Fruit fly (Drosophila melanogaster): ENCODE results near the gene Lint-O.
A peak's percentile ranks its signal among the peaks of the same experiment; 100 is the strongest.

Gene Lint-O

DNA sequence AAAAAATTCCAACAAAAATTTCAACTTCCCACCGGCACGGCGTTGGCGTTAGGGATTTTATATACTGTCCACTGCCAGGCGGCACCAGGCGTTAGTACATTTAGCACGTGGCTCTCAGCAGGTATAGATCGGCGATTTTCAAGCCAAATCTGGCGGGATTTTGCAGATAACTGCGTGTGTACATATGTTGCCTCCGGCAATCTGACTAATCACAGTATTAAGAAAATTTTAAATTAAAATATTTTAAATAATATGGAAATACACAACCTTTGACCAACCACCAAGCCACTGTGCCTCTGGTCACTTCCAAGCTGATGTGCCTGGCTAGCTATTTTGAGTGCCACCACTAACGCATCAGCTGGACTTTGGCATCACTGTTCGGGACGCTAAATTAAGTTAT is 33.6 kb downstream of the Lint-O start, which contains the start of the genes ttm50 and CG2712 (continued):
- TF ChIP-seq dpn (GFP tag; optimal IDR thresholded peaks at IDR 0.05) (peak; percentile 21 to 52), ewg (GFP tag; optimal IDR thresholded peaks at IDR 0.05) (no peak), Hmr (GFP tag; optimal IDR thresholded peaks at IDR 0.05) (no peak), CG6689 (GFP tag; IDR thresholded peaks at IDR 0.05) (peak; percentile 67), tx (GFP tag; optimal IDR thresholded peaks at IDR 0.05) (no peak), Optix (GFP tag; IDR thresholded peaks at IDR 0.05) (peak; percentile 31; the same call in 1 of the 3 replicates), Sin3A (optimal IDR thresholded peaks at IDR 0.05) (peak; percentile 61), zfh2 (GFP tag; optimal IDR thresholded peaks at IDR 0.05) (peak; percentile 33), HLHmδ (GFP tag; optimal IDR thresholded peaks at IDR 0.05) (no peak), CG13424 (tag; optimal IDR thresholded peaks at IDR 0.05) (peak; percentile 73), CG9609 (GFP tag; optimal IDR thresholded peaks at IDR 0.05) (no peak), CG2199 (GFP tag; IDR thresholded peaks at IDR 0.05) (no peak), CG12659 (GFP tag; optimal IDR thresholded peaks at IDR 0.05) (peak; percentile 76), CG15696 (tag; optimal IDR thresholded peaks at IDR 0.05) (peak; percentile 59), CG10321 (GFP tag; IDR thresholded peaks at IDR 0.05) (no peak), CG18764 (GFP tag; optimal IDR thresholded peaks at IDR 0.05) (no peak), disco-r (GFP tag; optimal IDR thresholded peaks at IDR 0.05) (no peak), CG11456 (GFP tag; IDR thresholded peaks at IDR 0.05) (no peak), insv (GFP tag; optimal IDR thresholded peaks at IDR 0.05) (peak in 1 of 2 experiments; percentile 23), peb (GFP tag; IDR thresholded peaks at IDR 0.05) (no peak; the same call in 1 of the 2 replicates), cwo (GFP tag; optimal IDR thresholded peaks at IDR 0.05) (peak; percentile 43), CG11696 (GFP tag; IDR thresholded peaks at IDR 0.05) (no peak), chinmo (GFP tag; IDR thresholded peaks at IDR 0.05; ENCODE audit: partially characterized antibody) (no peak), pros (GFP tag; optimal IDR thresholded peaks at IDR 0.05) (no peak), Nf-YC (tag; optimal IDR thresholded peaks at IDR 0.05) (peak; percentile 65), CG17361 (GFP tag; IDR thresholded peaks at IDR 0.05) (no peak; the same call in none of the 3 replicates), Sry-β (GFP tag; optimal IDR thresholded peaks at IDR 0.05) (peak; percentile 98), otp (GFP tag; IDR thresholded peaks at IDR 0.05) (0 out of 3 replicates have a peak, but pooled peaks have one; percentile 34), Ada2b (GFP tag; IDR thresholded peaks at IDR 0.05) (no peak), wek (GFP tag; optimal IDR thresholded peaks at IDR 0.05) (no peak), Dad (GFP tag; optimal IDR thresholded peaks at IDR 0.05) (no peak), CG1024 (GFP tag; IDR thresholded peaks at IDR 0.05) (no peak), dmrt99B (tag; optimal IDR thresholded peaks at IDR 0.05) (no peak), en (GFP tag; optimal IDR thresholded peaks at IDR 0.05) (no peak), CG3065 (GFP tag; optimal IDR thresholded peaks at IDR 0.05) (no peak), gcm2 (GFP tag; optimal IDR thresholded peaks at IDR 0.05) (no peak), CG1647 (GFP tag; optimal IDR thresholded peaks at IDR 0.05) (no peak), Lhr (GFP tag; optimal IDR thresholded peaks at IDR 0.05) (no peak), hth (optimal IDR thresholded peaks at IDR 0.05) (no peak), Max (GFP tag; optimal IDR thresholded peaks at IDR 0.05) (peak; percentile 87), schlank (tag; optimal IDR thresholded peaks at IDR 0.05) (no peak), br (optimal IDR thresholded peaks at IDR 0.05) (no peak), Gsc (GFP tag; IDR thresholded peaks at IDR 0.05) (no peak), mld (GFP tag; IDR thresholded peaks at IDR 0.05; ENCODE audit: partially characterized antibody) (no peak), CG33213 (GFP tag; optimal IDR thresholded peaks at IDR 0.05) (no peak), Nf-YB (GFP tag; optimal IDR thresholded peaks at IDR 0.05) (peak; percentile 38), Fer3 (tag; optimal IDR thresholded peaks at IDR 0.05) (peak; percentile 44), stwl (tag; optimal IDR thresholded peaks at IDR 0.05) (peak; percentile 14), CG12769 (tag; optimal IDR thresholded peaks at IDR 0.05) (no peak), CG4854 (GFP tag; optimal IDR thresholded peaks at IDR 0.05) (no peak), CG14667 (GFP tag; IDR thresholded peaks at IDR 0.05) (peak; percentile 46), Blimp-1 (GFP tag; optimal IDR thresholded peaks at IDR 0.05) (no peak)
